Fruit fly (Drosophila melanogaster) whole organism, prepupa: ENCODE measurements around the gene CG32152.

Source experiments
- CG11294 ChIP-seq: fragments of 200-800 bp; sonication (Bioruptor generic); IDR thresholded peaks from 2 replicates; pipeline ENCODE4 v1.3.6; 2022; ENCODE audit warnings: missing biosample characterization, missing genetic modification characterization
- CG6792 ChIP-seq: fragments of 200-800 bp; sonication (Bioruptor generic); optimal IDR thresholded peaks from 3 replicates; lab custom pipeline; 2016; ENCODE audit warnings: missing biosample characterization, missing genetic modification characterization
- CG7368 ChIP-seq: fragments of 200-800 bp; sonication (Bioruptor generic); optimal IDR thresholded peaks from 3 replicates; lab custom pipeline; 2016; ENCODE audit warnings: missing biosample characterization, missing genetic modification characterization
- Hr39 ChIP-seq: fragments of 200-800 bp; sonication (Bioruptor generic); optimal IDR thresholded peaks from 2 replicates; lab custom pipeline; 2016; ENCODE audit warnings: missing biosample characterization, missing genetic modification characterization
- Lpt ChIP-seq: fragments of 200-800 bp; sonication (Bioruptor generic); optimal IDR thresholded peaks from 3 replicates; lab custom pipeline; 2016; ENCODE audit warnings: missing biosample characterization, missing genetic modification characterization
- Sox15 ChIP-seq: fragments of 200-800 bp; sonication (Bioruptor generic); optimal IDR thresholded peaks from 3 replicates; lab custom pipeline; 2016; ENCODE audit warnings: missing biosample characterization, missing genetic modification characterization
- acj6 ChIP-seq: fragments of 200-800 bp; sonication (Bioruptor generic); optimal IDR thresholded peaks from 3 replicates; lab custom pipeline; 2016; ENCODE audit warnings: missing biosample characterization, missing genetic modification characterization
- spab ChIP-seq: fragments of 200-800 bp; sonication (Bioruptor generic); optimal IDR thresholded peaks from 2 replicates; lab custom pipeline; 2017; ENCODE audit warnings: missing biosample characterization, mild to moderate bottlenecking, missing genetic modification characterization, missing genetic modification reagents

- TF ChIP-seq acj6 (GFP tag; lab: Kevin White, UChicago) (peak; percentile 92), CG11294 (GFP tag; lab: Robert Waterston, UW) (peak; percentile 66; the same call in 1 of the 2 replicates), Sox15 (GFP tag; lab: Kevin White, UChicago) (peak; percentile 89), Lpt (GFP tag; lab: Kevin White, UChicago) (peak; percentile 86), spab (GFP tag; lab: Kevin White, UChicago) (no peak), CG7368 (peak; percentile 96), CG6792 (GFP tag; lab: Kevin White, UChicago) (peak; percentile 92), Hr39 (GFP tag; lab: Kevin White, UChicago) (peak; percentile 94)
These were observed 15.3 kb downstream of the CG32152 start, which contains the start of gene Pgm1 for dm6 chr3L:16128481-16128972.
